Fruit fly (Drosophila melanogaster): ENCODE results near the gene Or19a.

The Or19a gene

DNA sequence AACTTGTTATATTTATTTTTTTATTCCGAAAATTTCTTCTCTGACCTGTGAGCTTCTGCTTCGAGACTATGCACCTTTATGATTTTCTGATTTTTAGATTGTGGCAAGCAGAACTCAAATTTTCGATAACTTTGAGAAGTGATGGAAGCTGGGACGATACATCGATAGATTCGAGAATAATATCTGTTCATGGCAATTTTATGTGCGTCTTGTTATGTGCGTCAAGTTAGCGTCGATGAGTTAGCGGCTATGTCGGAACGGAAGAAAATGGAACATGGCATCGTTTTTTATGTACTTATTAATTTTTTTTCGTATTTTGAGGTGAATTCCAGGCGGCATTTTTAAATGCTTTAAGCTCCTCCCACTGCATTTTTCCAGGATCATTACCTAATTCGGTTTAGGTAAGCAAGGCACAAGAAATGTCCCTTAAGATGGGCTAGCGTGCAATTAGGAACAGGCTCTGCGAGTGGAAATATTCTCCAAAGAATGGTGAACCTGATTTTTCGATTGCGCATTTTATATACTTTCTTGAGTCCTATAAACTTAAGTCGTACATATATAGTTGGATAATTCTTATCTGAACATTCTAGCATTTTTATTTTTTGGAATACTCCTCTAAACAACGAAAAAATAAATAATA lies 22.9 kb upstream of the Or19a start, which contains the start of gene Phf7:
Phf7 (minus strand) TSS at position 58 of the 640 bp plus-strand sequence.
- no peak for TF ChIP-seq CG8159 (tag; optimal IDR thresholded peaks at IDR 0.05)
- TF ChIP-seq Pif1B (GFP tag; optimal IDR thresholded peaks at IDR 0.05) = no peak
- TF ChIP-seq fd96Ca (GFP tag; IDR thresholded peaks at IDR 0.05) = peak; percentile 10; the same call in 1 of the 3 replicates
- TF ChIP-seq Pif1A (GFP tag; optimal IDR thresholded peaks at IDR 0.05) = no peak
- no peak for TF ChIP-seq CG12605 (GFP tag; IDR thresholded peaks at IDR 0.05)
- TF ChIP-seq CG15710 (tag; optimal IDR thresholded peaks at IDR 0.05) = peak; percentile 0
- no peak for TF ChIP-seq CG13204 (GFP tag; optimal IDR thresholded peaks at IDR 0.05)
- TF ChIP-seq CG17806 (tag; optimal IDR thresholded peaks at IDR 0.05) = no peak
- TF ChIP-seq CG34367 (tag; optimal IDR thresholded peaks at IDR 0.05) = no peak

DNA sequence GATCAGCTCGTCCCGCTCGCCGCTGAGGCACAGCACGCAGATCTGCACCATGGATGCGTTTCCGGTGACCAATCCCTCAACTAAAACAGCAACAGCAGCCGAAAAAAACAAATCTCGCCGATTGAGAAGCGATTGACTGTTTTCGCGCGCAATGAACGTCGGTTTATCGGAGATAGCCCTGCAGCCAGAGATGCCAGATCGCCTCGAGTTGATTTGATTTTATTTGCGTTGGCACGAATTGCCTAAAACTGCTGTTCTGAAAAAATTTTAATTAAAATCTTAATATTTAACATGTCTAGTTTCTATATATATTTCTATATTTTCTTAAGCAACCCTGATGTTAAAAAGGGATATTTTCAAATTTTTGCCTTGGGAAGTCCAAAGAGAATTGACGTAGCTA lies 19.6 kb upstream of the Or19a start:
- TF ChIP-seq CG14655 (GFP tag; optimal IDR thresholded peaks at IDR 0.05) = no peak
- no peak for TF ChIP-seq fd96Ca (GFP tag; IDR thresholded peaks at IDR 0.05)
- no peak for TF ChIP-seq CG4496 (GFP tag; IDR thresholded peaks at IDR 0.05)
- no peak for TF ChIP-seq Ets98B (GFP tag; IDR thresholded peaks at IDR 0.05)
- no peak for TF ChIP-seq CG9948 (tag; optimal IDR thresholded peaks at IDR 0.05)
- no peak for TF ChIP-seq Snoo (tag; optimal IDR thresholded peaks at IDR 0.05)
- no peak for TF ChIP-seq CG32121 (GFP tag; IDR thresholded peaks at IDR 0.05)
- TF ChIP-seq CG13204 (GFP tag; optimal IDR thresholded peaks at IDR 0.05) = no peak
- TF ChIP-seq CG15710 (tag; optimal IDR thresholded peaks at IDR 0.05) = no peak

DNA sequence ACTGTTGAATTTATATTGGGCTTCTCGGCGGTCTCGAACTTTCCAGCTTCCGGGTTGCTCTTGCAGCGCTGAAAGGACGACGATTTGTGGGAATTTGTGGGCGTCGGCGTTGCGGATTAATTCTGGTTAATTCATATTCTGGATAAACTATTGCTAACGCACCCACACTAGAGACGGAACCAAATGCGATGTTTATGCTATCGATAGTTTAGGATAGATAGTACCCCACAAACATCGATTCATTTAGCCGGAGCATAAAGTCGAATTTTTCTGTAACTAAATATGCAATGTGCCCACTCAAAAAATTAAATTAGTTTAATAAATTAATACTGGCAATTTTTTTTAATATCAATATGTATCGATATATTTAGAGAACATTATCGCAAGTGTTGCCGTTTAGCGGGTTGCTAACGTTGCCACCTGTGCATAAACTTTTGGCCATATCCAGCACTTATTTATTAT lies 16.7 kb upstream of the Or19a start, which contains the start of gene Rab35:
Rab35 (minus strand) TSS at position 194 of the 462 bp plus-strand sequence.
- peak; percentile 3 for TF ChIP-seq CG15710 (tag; optimal IDR thresholded peaks at IDR 0.05)
- TF ChIP-seq EcR (GFP tag; optimal IDR thresholded peaks at IDR 0.05) = no peak
- 0 out of 3 replicates have a peak, but pooled peaks have one; percentile 20 for TF ChIP-seq CG4496 (GFP tag; IDR thresholded peaks at IDR 0.05)

DNA sequence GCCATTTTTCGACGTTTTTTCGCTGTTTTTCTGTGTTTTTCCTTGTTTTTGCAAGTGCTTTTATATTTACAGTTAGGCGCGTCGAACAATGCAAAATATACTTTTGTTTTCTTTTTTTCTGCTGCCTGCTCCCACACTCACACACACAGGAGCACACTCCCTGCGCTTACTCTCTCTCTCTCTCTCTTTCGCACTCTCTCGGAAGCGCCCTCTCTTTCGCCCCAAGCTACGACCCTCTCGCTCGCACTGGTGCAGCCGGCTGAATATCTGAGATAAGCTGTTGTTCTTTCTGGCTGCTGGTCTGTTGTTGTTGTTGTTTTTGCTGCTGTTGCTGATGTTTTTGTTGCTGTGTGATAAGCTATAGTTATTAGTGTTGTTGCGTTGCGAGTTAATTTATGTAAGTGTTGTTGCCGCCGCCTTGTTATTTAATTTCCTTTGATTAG lies 16.0 kb upstream of the Or19a start:
- TF ChIP-seq rn (GFP tag; IDR thresholded peaks at IDR 0.05) (0 out of 2 replicates have a peak, but pooled peaks have one; percentile 3), CG8159 (tag; optimal IDR thresholded peaks at IDR 0.05) (peak; percentile 17), EcR (GFP tag; optimal IDR thresholded peaks at IDR 0.05) (peak; percentile 9), CG32121 (GFP tag; IDR thresholded peaks at IDR 0.05) (peak; percentile 48; the same call in 1 of the 2 replicates), CG8301 (tag; optimal IDR thresholded peaks at IDR 0.05) (peak; percentile 14), Pif1A (GFP tag; optimal IDR thresholded peaks at IDR 0.05) (peak; percentile 39), CG34367 (tag; optimal IDR thresholded peaks at IDR 0.05) (peak; percentile 2), D1 (tag; optimal IDR thresholded peaks at IDR 0.05) (no peak), CG10348 (GFP tag; IDR thresholded peaks at IDR 0.05) (no peak), Pif1B (GFP tag; optimal IDR thresholded peaks at IDR 0.05) (peak; percentile 19), Snoo (tag; optimal IDR thresholded peaks at IDR 0.05) (peak; percentile 42), CG17806 (tag; optimal IDR thresholded peaks at IDR 0.05) (peak; percentile 8), CG13204 (GFP tag; optimal IDR thresholded peaks at IDR 0.05) (peak; percentile 49), Ets98B (GFP tag; IDR thresholded peaks at IDR 0.05) (peak; percentile 50; the same call in 1 of the 2 replicates), CG15710 (tag; optimal IDR thresholded peaks at IDR 0.05) (peak; percentile 24), CG12605 (GFP tag; IDR thresholded peaks at IDR 0.05) (peak; percentile 64; the same call in 1 of the 2 replicates), fd96Ca (GFP tag; IDR thresholded peaks at IDR 0.05) (peak; percentile 50; the same call in 1 of the 3 replicates), CG4496 (GFP tag; IDR thresholded peaks at IDR 0.05) (peak; percentile 62; the same call in 2 of the 3 replicates), CG14655 (GFP tag; optimal IDR thresholded peaks at IDR 0.05) (no peak), gl (tag; optimal IDR thresholded peaks at IDR 0.05) (peak; percentile 10), CG9948 (tag; optimal IDR thresholded peaks at IDR 0.05) (no peak)

DNA sequence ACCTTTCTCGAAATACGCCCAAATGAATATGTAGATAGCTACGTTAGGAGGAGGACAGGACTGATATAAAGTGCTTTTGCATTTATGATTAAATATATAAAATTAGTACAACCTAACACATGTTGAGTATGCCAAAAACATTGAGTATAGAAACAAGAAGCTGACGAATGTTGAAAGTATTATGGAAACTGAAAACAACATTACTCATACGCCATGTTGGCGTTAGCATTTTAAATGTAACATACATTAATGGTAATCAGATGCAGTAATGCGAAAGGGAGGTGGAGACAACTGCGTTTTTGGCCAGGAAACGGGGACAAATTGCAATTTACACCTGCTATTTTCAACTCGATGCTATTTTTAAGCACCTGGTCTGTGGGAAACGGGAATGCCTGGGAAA lies 15.5 kb upstream of the Or19a start:
- TF ChIP-seq fd96Ca (GFP tag; IDR thresholded peaks at IDR 0.05) (no peak), CG12605 (GFP tag; IDR thresholded peaks at IDR 0.05) (no peak), CG34367 (tag; optimal IDR thresholded peaks at IDR 0.05) (no peak), CG10348 (GFP tag; IDR thresholded peaks at IDR 0.05) (no peak), EcR (GFP tag; optimal IDR thresholded peaks at IDR 0.05) (no peak), rn (GFP tag; IDR thresholded peaks at IDR 0.05) (no peak), Pif1B (GFP tag; optimal IDR thresholded peaks at IDR 0.05) (no peak), CG4496 (GFP tag; IDR thresholded peaks at IDR 0.05) (no peak), CG9948 (tag; optimal IDR thresholded peaks at IDR 0.05) (no peak), CG17806 (tag; optimal IDR thresholded peaks at IDR 0.05) (no peak), Ets98B (GFP tag; IDR thresholded peaks at IDR 0.05) (no peak), CG14655 (GFP tag; optimal IDR thresholded peaks at IDR 0.05) (no peak), CG8301 (tag; optimal IDR thresholded peaks at IDR 0.05) (no peak), Snoo (tag; optimal IDR thresholded peaks at IDR 0.05) (no peak), D1 (tag; optimal IDR thresholded peaks at IDR 0.05) (no peak), CG15710 (tag; optimal IDR thresholded peaks at IDR 0.05) (no peak)

DNA sequence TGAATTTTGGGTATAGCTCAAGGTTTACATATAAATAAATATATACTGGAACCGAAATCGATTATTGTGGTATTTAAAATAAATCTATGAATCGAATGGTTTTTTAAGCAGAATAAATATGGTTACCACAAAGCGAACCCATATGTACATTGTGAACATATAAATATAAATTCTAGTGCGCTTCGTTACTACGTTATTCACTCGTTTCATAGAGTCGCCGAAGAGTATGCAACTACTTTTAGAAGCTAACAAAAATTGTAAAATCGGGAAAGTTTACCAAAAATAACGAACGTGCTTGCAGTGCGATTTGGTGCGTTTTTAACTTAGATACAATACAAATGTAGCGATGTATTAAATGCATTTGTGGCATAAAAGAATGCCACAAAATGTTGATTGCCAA lies 13.0 kb upstream of the Or19a start:
- TF ChIP-seq CG12605 (GFP tag; IDR thresholded peaks at IDR 0.05) (no peak), Pif1A (GFP tag; optimal IDR thresholded peaks at IDR 0.05) (no peak), CG8159 (tag; optimal IDR thresholded peaks at IDR 0.05) (no peak), CG13204 (GFP tag; optimal IDR thresholded peaks at IDR 0.05) (no peak), rn (GFP tag; IDR thresholded peaks at IDR 0.05) (no peak)
